Worm (Caenorhabditis elegans): ENCODE results near the gene flp-13.

flp-13 gene

DNA sequence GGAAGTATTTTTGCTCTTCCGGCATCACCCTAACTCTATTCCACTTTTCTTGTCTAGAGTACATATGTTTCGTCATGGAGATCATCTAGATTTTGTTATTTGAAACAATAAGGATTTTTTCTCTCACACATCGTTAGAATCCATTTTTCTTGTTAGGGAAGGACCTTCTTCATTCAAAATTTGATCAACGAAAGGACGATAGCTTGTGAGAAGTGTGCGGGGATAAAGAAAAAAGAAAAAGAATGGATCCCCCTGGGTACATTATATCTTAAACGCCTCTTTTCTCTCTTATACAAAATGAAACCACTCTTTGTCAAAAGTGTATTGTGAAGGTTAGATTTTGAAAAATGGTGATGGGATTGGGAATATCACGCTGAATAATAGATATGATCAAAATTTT lies 36.7 kb downstream of the flp-13 start:
- no peak for TF ChIP-seq lin-39 (tag; optimal IDR thresholded peaks at IDR 0.05)
- no peak for TF ChIP-seq hlh-11 (tag; optimal IDR thresholded peaks at IDR 0.05)
- TF ChIP-seq nhr-237 (tag; optimal IDR thresholded peaks at IDR 0.05) = no peak
- no peak for TF ChIP-seq attf-4 (tag; optimal IDR thresholded peaks at IDR 0.05)
- TF ChIP-seq fkh-10 (GFP tag; optimal IDR thresholded peaks at IDR 0.05) = no peak
- no peak for TF ChIP-seq gei-8 (GFP tag; optimal IDR thresholded peaks at IDR 0.05)
- no peak for TF ChIP-seq unc-62 (GFP tag; optimal IDR thresholded peaks at IDR 0.05 in 1 of 2)
- no peak for TF ChIP-seq unc-62 (tag; optimal IDR thresholded peaks at IDR 0.05)
- no peak for TF ChIP-seq T26A8.4 (GFP tag; IDR thresholded peaks at IDR 0.05)
- no peak for TF ChIP-seq zag-1 (tag; optimal IDR thresholded peaks at IDR 0.05)
- no peak for TF ChIP-seq fos-1 (tag; optimal IDR thresholded peaks at IDR 0.05)
- no peak for TF ChIP-seq dmd-6 (GFP tag; IDR thresholded peaks at IDR 0.05)
- no peak for TF ChIP-seq madf-9 (GFP tag; conservative IDR thresholded peaks at IDR 0.05)
- TF ChIP-seq lin-13 (GFP tag; optimal IDR thresholded peaks at IDR 0.05) = no peak
- TF ChIP-seq lin-29 (GFP tag; IDR thresholded peaks at IDR 0.05) = no peak
- no peak for TF ChIP-seq snpc-4 (tag; optimal IDR thresholded peaks at IDR 0.05)
- no peak for TF ChIP-seq nhr-41 (GFP tag; IDR thresholded peaks at IDR 0.05)
- no peak for TF ChIP-seq F49E8.2 (tag; optimal IDR thresholded peaks at IDR 0.05; ENCODE audit: borderline replicate concordance)
- no peak for TF ChIP-seq dve-1 (tag; optimal IDR thresholded peaks at IDR 0.05; ENCODE audit: insufficient read depth)
- no peak for TF ChIP-seq madf-5 (GFP tag; IDR thresholded peaks at IDR 0.05)
- TF ChIP-seq duxl-1 (tag; optimal IDR thresholded peaks at IDR 0.05; ENCODE audit: poor library complexity) = no peak

ce11 chrIV:7659481-7659880 lies 38.7 kb downstream of the flp-13 start:
- TF ChIP-seq Y5F2A.4 (GFP tag; optimal IDR thresholded peaks at IDR 0.05) (no peak), R02D3.7 (tag; optimal IDR thresholded peaks at IDR 0.05) (no peak), nhr-6 (tag; optimal IDR thresholded peaks at IDR 0.05) (no peak), F49E8.2 (tag; optimal IDR thresholded peaks at IDR 0.05; ENCODE audit: borderline replicate concordance) (no peak), hmg-1.1 (GFP tag; IDR thresholded peaks at IDR 0.05) (no peak), ceh-20 (GFP tag; IDR thresholded peaks at IDR 0.05) (0 out of 2 replicates have a peak, but pooled peaks have one; percentile 8), spr-1 (tag; optimal IDR thresholded peaks at IDR 0.05) (no peak), daf-16 (GFP tag; optimal IDR thresholded peaks at IDR 0.05) (peak in 1 of 2 experiments; percentile 78), daf-16 (tag; optimal IDR thresholded peaks at IDR 0.05) (no peak), set-16 (GFP tag; IDR thresholded peaks at IDR 0.05) (no peak), D1046.2 (GFP tag; IDR thresholded peaks at IDR 0.05) (no peak), nhr-111 (GFP tag; optimal IDR thresholded peaks at IDR 0.05) (no peak), snpc-4 (tag; optimal IDR thresholded peaks at IDR 0.05) (no peak), rbr-2 (tag; optimal IDR thresholded peaks at IDR 0.05) (no peak), lsy-2 (tag; optimal IDR thresholded peaks at IDR 0.05) (peak in 1 of 2 experiments; percentile 9), pqm-1 (tag; optimal IDR thresholded peaks at IDR 0.05) (no peak), lin-38 (GFP tag; IDR thresholded peaks at IDR 0.05) (no peak), hif-1 (tag; optimal IDR thresholded peaks at IDR 0.05) (no peak), daf-19 (GFP tag; conservative IDR thresholded peaks at IDR 0.05) (no peak), unc-130 (GFP tag; optimal IDR thresholded peaks at IDR 0.05) (no peak), hlh-30 (tag; optimal IDR thresholded peaks at IDR 0.05; ENCODE audit: insufficient read depth) (peak; percentile 16), saeg-2 (GFP tag; IDR thresholded peaks at IDR 0.05) (no peak), ceh-44 (GFP tag; IDR thresholded peaks at IDR 0.05) (no peak), attf-4 (tag; optimal IDR thresholded peaks at IDR 0.05) (no peak), arid-1 (GFP tag; conservative IDR thresholded peaks at IDR 0.05) (no peak), duxl-1 (tag; optimal IDR thresholded peaks at IDR 0.05; ENCODE audit: poor library complexity) (no peak), ama-1 (optimal IDR thresholded peaks at IDR 0.05) (no peak), zfp-3 (GFP tag; conservative IDR thresholded peaks at IDR 0.05) (no peak), ceh-32 (tag; optimal IDR thresholded peaks at IDR 0.05; ENCODE audit: poor library complexity) (no peak), hlh-11 (tag; optimal IDR thresholded peaks at IDR 0.05) (peak; percentile 40)
